Worm (Caenorhabditis elegans) whole organism, mixed stage, embryonic: ENCODE data around the gene T05A7.13.

Experiments used
- blmp-1 ChIP-seq: fragments of 150-350 bp; optimal IDR thresholded peaks from 2 replicates; lab custom pipeline; 2014; ENCODE audit warnings: missing biosample characterization, missing genetic modification characterization
- ceh-39 ChIP-seq: fragments of 150-350 bp; optimal IDR thresholded peaks from 2 replicates; lab custom pipeline; 2014; ENCODE audit warnings: missing biosample characterization, missing genetic modification characterization
- ceh-43 ChIP-seq: fragments of 200-800 bp; sonication (Bioruptor generic); optimal IDR thresholded peaks from 2 replicates; lab custom pipeline; 2018; ENCODE audit warnings: mild to moderate bottlenecking, missing genetic modification characterization, moderate library complexity, missing compliant biosample characterization
- ces-1 ChIP-seq: fragments of 150-350 bp; optimal IDR thresholded peaks from 2 replicates; lab custom pipeline; 2014; ENCODE audit warnings: missing biosample characterization, missing genetic modification reagents, missing genetic modification characterization
- cnd-1 ChIP-seq: fragments of 200-800 bp; sonication (Bioruptor generic); optimal IDR thresholded peaks from 2 replicates; lab custom pipeline; 2018; ENCODE audit warnings: mild to moderate bottlenecking, missing genetic modification characterization, missing compliant biosample characterization
- lin-13 ChIP-seq: fragments of 150-350 bp; optimal IDR thresholded peaks from 2 replicates; lab custom pipeline; 2014; ENCODE audit warnings: missing biosample characterization, missing genetic modification characterization
- lin-32 ChIP-seq: fragments of 200-800 bp; sonication (Bioruptor generic); optimal IDR thresholded peaks from 2 replicates; lab custom pipeline; 2018; ENCODE audit warnings: mild to moderate bottlenecking, missing genetic modification characterization, missing compliant biosample characterization
- lsy-2 ChIP-seq: fragments of 150-350 bp; optimal IDR thresholded peaks from 2 replicates; lab custom pipeline; 2014; ENCODE audit warnings: missing biosample characterization, missing genetic modification characterization
- mab-5 ChIP-seq: fragments of 150-350 bp; optimal IDR thresholded peaks from 2 replicates; lab custom pipeline; 2014; ENCODE audit warnings: missing biosample characterization, missing genetic modification characterization
- nhr-28 ChIP-seq: fragments of 150-350 bp; optimal IDR thresholded peaks from 2 replicates; lab custom pipeline; 2014; ENCODE audit warnings: missing biosample characterization, missing genetic modification characterization
- nhr-76 ChIP-seq: sonication (generic microtip); optimal IDR thresholded peaks from 2 replicates; lab custom pipeline; 2017; ENCODE audit warnings: missing biosample characterization, missing genetic modification characterization
- pha-4 ChIP-seq: fragments of 150-350 bp; optimal IDR thresholded peaks from 2 replicates; lab custom pipeline; 2018; ENCODE audit warnings: missing biosample characterization, missing genetic modification reagents, missing genetic modification characterization
- tbx-8 ChIP-seq: fragments of 200-800 bp; sonication (Bioruptor generic); optimal IDR thresholded peaks from 2 replicates; lab custom pipeline; 2018; ENCODE audit warnings: mild to moderate bottlenecking, missing genetic modification characterization, moderate library complexity, missing compliant biosample characterization
- unc-120 ChIP-seq: sonication (generic microtip); optimal IDR thresholded peaks from 2 replicates; lab custom pipeline; 2017; ENCODE audit warnings: missing genetic modification characterization, missing compliant biosample characterization; ENCODE audit not compliant: poor library complexity, severe bottlenecking
- unc-39 ChIP-seq: fragments of 150-350 bp; optimal IDR thresholded peaks from 2 replicates; lab custom pipeline; 2014; ENCODE audit warnings: missing biosample characterization, missing genetic modification characterization
- unc-62 ChIP-seq: fragments of 150-350 bp; optimal IDR thresholded peaks from 2 replicates; lab custom pipeline; 2014; ENCODE audit warnings: missing biosample characterization, missing genetic modification reagents, missing genetic modification characterization

T05A7.13 gene

DNA sequence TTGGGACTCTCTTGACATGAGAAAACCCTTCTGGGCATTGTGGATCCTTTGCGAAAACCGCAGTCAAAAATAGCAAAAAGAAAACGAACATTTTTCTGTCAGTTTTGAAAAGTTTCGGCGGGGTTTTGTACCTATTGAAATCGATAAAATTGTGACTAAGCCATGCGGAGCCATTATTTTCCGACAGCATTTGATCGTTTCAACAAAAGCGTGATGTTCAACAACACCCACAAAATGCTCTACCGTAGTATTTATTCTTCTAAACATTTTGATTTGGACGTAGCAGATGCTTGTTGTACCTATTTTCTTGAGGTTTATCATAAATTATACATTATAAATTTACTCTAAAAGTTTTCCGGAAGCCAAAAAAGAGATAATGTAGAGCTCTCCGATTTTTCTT, 44.7 kb downstream of the T05A7.13 start, which contains the start of gene clec-136:
Gene clec-136 (minus strand): TSS at position 101 of the 400 bp plus-strand sequence.
- no peak for TF ChIP-seq lin-13

DNA sequence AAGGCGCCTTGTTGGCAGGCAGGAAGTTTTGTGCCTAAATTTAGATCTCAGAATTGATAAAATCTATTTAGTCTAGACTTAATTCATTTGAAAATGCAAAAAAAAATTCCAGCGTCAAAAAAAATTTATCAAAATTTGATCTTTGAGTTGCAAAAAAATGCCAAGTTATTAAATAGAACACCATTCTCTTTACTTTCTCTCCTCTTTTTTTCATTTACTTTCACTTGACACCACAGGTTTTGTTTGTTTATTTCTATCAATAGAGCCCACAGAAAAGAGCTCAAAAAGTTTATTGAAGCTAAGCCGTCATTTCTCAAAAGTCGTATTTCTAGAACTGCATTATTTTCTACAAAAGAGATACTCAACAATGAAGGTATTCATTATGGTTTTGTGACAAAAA, 48.5 kb downstream of the T05A7.13 start, which contains the start of gene pqn-35:
Gene pqn-35 (plus strand): TSS at position 301 of the 400 bp plus-strand sequence.
- no peak for TF ChIP-seq ceh-43 (GFP tag; lab: Kevin White, UChicago)
- no peak for TF ChIP-seq mab-5 (tag; lab: Kevin White, UChicago)
- no peak for TF ChIP-seq ceh-39
- no peak for TF ChIP-seq nhr-76 (tag; lab: Kevin White, UChicago)
- no peak for TF ChIP-seq unc-120 (tag; lab: Kevin White, UChicago)
- no peak for TF ChIP-seq cnd-1 (tag; lab: Kevin White, UChicago)
- no peak for TF ChIP-seq blmp-1 (tag; lab: Kevin White, UChicago)
- TF ChIP-seq lin-32 (GFP tag; lab: Kevin White, UChicago), result no peak
- TF ChIP-seq lsy-2 (tag; lab: Kevin White, UChicago), result no peak
- no peak for TF ChIP-seq pha-4 (tag; lab: Kevin White, UChicago)
- TF ChIP-seq ces-1, result no peak
- TF ChIP-seq unc-62, result no peak
- no peak for TF ChIP-seq tbx-8 (GFP tag; lab: Kevin White, UChicago)
- no peak for TF ChIP-seq nhr-28 (tag; lab: Kevin White, UChicago)
- no peak for TF ChIP-seq unc-39 (tag; lab: Kevin White, UChicago)
